Fruit fly (Drosophila melanogaster): ENCODE data around the gene RpL28.

The RpL28 gene

DNA sequence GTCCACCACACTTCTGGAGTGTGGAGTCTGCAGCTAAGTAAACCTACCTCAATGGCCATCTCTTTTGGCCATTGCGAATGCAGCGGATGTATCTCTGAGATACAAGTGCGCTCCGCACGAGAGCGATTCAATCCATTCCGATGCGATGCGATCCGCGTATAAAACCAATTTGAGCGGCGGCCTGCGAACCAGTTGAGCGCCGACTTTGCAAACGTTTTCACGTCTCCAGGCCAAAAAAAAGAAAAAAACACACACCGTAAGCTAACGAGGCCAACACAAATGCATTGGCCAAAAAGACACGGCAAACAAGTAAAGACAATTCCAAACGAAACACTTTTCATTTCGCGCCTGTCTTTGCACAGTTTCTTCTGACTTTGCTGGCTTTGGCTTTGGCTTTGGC lies 34.9 kb upstream of the RpL28 start, which contains the start of gene ckd:
ckd (plus strand) TSS at position 189 of the 400 bp plus-strand sequence.
- TF ChIP-seq CG33017 (tag; optimal IDR thresholded peaks at IDR 0.05) (no peak), CG1620 (GFP tag; optimal IDR thresholded peaks at IDR 0.05) (no peak), Hr96 (GFP tag; optimal IDR thresholded peaks at IDR 0.05) (no peak), cic (GFP tag; optimal IDR thresholded peaks at IDR 0.05) (no peak), CG14711 (tag; optimal IDR thresholded peaks at IDR 0.05) (no peak), kay (GFP tag; ENCODE audit: borderline replicate concordance) (no peak), CG7045 (GFP tag; optimal IDR thresholded peaks at IDR 0.05) (no peak), CG11617 (GFP tag; optimal IDR thresholded peaks at IDR 0.05) (no peak), Crg-1 (GFP tag; optimal IDR thresholded peaks at IDR 0.05) (no peak), Clk (GFP tag; optimal IDR thresholded peaks at IDR 0.05) (no peak), toe (GFP tag; optimal IDR thresholded peaks at IDR 0.05) (no peak), CG5204 (GFP tag; optimal IDR thresholded peaks at IDR 0.05) (no peak), cnc (optimal IDR thresholded peaks at IDR 0.05) (no peak), ovo (GFP tag; optimal IDR thresholded peaks at IDR 0.05) (no peak), Mnt (GFP tag; optimal IDR thresholded peaks at IDR 0.05) (no peak), pad (GFP tag; optimal IDR thresholded peaks at IDR 0.05) (no peak), bab1 (GFP tag; optimal IDR thresholded peaks at IDR 0.05) (no peak), tj (GFP tag; optimal IDR thresholded peaks at IDR 0.05) (no peak)

DNA sequence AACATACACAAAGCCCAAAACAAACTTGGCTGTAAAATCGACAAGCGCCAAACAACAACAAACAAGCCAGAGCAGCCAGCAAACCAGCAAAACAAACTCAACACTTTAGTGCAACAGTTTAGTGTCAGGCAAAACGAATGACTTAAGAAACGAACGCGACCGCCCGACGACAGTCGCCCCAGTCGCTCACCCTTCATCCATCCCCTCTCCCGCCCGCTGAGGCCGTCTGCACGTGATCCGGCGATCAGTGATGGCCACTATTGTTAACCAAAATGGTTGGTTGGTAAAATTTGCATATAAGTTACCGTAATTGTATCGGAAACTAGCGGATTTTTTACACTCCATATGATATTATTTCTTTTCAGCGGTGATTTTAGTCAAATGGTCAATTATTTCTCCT lies 30.9 kb upstream of the RpL28 start:
- TF ChIP-seq ovo (GFP tag; optimal IDR thresholded peaks at IDR 0.05): no peak
- no peak for TF ChIP-seq Hr96 (GFP tag; optimal IDR thresholded peaks at IDR 0.05)
- TF ChIP-seq Mnt (GFP tag; optimal IDR thresholded peaks at IDR 0.05): no peak
- no peak for TF ChIP-seq Clk (GFP tag; optimal IDR thresholded peaks at IDR 0.05)
- TF ChIP-seq CG11617 (GFP tag; optimal IDR thresholded peaks at IDR 0.05): no peak
- no peak for TF ChIP-seq CG14711 (tag; optimal IDR thresholded peaks at IDR 0.05)

DNA sequence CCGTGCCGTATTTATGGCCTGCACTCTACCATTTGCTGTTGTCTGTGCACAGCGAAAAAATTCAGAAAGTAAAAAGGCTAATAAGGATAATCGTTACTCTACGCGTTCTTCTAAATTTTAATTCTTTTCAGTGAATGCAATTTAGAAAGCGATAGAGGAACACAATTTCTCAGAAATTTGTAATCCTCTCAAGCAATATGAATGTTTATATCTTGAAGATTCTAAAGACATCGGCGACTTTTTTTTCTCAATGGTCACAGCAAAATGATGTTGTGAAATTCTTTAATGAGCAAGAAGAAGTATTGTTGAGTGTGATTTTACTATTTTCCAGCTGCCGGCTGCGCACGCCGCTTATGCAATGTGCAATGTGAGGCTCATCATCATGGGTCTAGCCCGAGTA lies 30.1 kb upstream of the RpL28 start:
- TF ChIP-seq cic (GFP tag; optimal IDR thresholded peaks at IDR 0.05): no peak
- TF ChIP-seq CG14711 (tag; optimal IDR thresholded peaks at IDR 0.05): no peak
- TF ChIP-seq tj (GFP tag; optimal IDR thresholded peaks at IDR 0.05): no peak
- no peak for TF ChIP-seq cnc (optimal IDR thresholded peaks at IDR 0.05)
- no peak for TF ChIP-seq toe (GFP tag; optimal IDR thresholded peaks at IDR 0.05)
- no peak for TF ChIP-seq CG11617 (GFP tag; optimal IDR thresholded peaks at IDR 0.05)
- TF ChIP-seq ovo (GFP tag; optimal IDR thresholded peaks at IDR 0.05): no peak
- no peak for TF ChIP-seq CG1620 (GFP tag; optimal IDR thresholded peaks at IDR 0.05)

DNA sequence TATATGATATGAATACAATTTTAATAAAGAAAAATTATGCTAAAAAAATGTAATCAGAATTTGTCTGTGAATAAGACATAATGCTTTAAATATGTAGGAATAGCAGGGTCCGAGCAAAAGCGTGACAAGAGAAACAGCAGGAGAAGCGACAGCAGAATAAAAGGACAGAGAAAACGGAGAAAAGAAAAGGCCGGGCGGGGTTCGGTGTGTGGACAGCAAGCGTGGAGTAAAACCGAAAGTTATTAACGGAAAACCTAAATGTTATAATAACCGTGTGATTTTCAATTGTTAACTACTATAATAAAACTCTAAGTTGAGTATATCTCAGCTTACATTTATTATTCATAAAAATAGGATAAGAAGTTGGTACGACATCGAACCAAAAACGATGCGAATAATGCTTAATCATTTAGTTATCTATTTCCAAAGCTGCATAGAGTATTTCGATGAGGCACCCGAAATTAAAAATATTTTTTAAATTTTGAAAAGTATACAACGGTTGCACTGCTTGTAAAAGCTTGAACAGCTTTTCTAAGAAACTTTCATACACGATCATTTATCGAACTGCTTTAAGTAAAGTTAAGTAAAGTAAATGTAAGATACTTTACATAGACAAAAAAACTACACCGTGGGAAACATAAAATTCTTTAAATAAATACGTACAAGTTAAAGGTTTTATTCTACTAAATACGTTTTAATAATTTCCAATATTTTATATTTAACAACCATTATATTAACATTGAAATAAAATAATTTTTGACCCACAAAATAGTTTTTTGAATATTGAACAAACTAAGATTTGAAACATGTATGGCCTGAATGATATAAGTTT lies 29.1 kb upstream of the RpL28 start:
- TF ChIP-seq kay (GFP tag; ENCODE audit: borderline replicate concordance): peak; percentile 1
- TF ChIP-seq Clk (GFP tag; optimal IDR thresholded peaks at IDR 0.05): no peak

DNA sequence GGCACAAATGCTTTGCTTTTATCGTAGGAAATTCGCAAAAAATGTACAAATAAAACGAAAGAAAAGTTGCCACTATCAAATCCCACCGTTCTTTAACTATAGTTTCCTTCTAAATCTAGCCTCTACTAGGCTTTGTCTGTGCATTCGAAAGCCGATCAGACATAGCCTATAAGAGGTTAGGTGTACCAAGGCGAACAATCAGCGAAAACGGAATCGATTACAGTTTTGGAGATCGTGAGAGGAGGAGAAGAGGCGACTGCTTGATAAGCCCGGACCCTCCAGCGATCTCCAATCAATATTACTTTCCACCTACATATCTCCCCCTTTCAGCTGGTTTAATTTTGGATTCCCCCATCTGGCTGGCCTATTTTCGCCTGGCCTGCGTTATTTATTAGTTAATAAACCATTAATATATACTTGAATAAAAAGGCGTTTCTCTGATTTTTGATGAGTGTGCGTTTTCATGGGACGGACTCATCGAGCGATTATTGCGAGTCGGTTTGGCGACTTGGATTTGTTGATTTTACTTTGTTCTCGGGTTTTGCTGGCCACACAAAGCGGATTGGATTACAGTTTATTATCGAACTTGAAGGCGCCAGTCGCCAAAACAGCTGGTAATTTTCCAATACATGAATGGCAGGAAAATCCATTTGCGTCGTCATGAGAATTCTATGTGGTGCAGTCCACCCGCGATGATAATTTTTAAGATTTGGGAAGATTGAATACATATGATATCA lies 28.3 kb upstream of the RpL28 start:
- TF ChIP-seq cnc (optimal IDR thresholded peaks at IDR 0.05) (peak in 1 of 2 experiments; percentile 15), pad (GFP tag; optimal IDR thresholded peaks at IDR 0.05) (peak; percentile 95), ovo (GFP tag; optimal IDR thresholded peaks at IDR 0.05) (no peak), kay (GFP tag; ENCODE audit: borderline replicate concordance) (no peak), tj (GFP tag; optimal IDR thresholded peaks at IDR 0.05) (peak; percentile 84)

DNA sequence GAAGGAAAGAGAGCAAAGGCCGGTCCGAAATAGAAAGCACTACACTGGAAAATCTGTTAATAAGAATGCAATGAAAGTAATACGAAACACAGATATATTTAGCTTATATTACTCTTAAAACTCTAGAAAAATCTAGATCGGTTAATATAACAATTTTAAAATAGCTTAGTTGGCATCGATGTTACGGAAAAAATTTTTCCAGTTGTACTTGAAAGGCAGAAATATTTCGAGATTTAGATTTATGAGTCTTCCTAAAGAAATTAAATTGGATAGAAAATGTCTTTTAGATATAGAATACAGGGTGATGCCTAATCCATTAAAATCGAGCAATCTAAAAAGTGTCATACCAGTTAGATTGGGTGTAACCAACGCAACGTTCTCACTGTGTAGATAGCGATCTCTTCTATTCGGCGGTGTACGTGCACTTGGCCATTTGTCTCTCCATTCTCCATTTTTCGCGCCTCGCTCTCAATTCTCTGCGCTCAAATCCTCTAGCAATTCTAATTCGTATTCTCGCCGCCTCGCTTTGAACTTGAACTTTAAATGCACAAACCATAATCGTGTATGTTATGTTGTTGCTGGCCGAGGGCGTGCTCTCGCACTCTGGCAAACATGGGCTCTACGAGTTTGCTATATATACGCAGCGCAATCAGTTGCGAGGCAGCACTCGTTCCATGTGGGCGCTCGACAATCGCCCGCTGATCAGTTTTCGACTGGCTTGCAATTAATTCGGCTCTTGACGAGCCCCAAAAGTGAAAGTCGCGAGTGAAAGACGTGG lies 27.4 kb upstream of the RpL28 start:
- peak; percentile 86 for TF ChIP-seq CG33017 (tag; optimal IDR thresholded peaks at IDR 0.05)
- peak; percentile 92 for TF ChIP-seq CG7101 (tag; optimal IDR thresholded peaks at IDR 0.05)
- no peak for TF ChIP-seq cnc (optimal IDR thresholded peaks at IDR 0.05)
- TF ChIP-seq Mnt (GFP tag; optimal IDR thresholded peaks at IDR 0.05): peak; percentile 62
- TF ChIP-seq CG12768 (GFP tag; optimal IDR thresholded peaks at IDR 0.05): peak; percentile 93
- peak; percentile 86 for TF ChIP-seq pad (GFP tag; optimal IDR thresholded peaks at IDR 0.05)
- TF ChIP-seq bab1 (GFP tag; optimal IDR thresholded peaks at IDR 0.05): peak; percentile 89
- TF ChIP-seq CG7045 (GFP tag; optimal IDR thresholded peaks at IDR 0.05): peak; percentile 93
- TF ChIP-seq Clk (GFP tag; optimal IDR thresholded peaks at IDR 0.05): peak; percentile 87
- TF ChIP-seq toe (GFP tag; optimal IDR thresholded peaks at IDR 0.05): peak; percentile 96
- TF ChIP-seq CG1620 (GFP tag; optimal IDR thresholded peaks at IDR 0.05): peak; percentile 94
- peak; percentile 97 for TF ChIP-seq CG5204 (GFP tag; optimal IDR thresholded peaks at IDR 0.05)
- peak; percentile 81 for TF ChIP-seq Crg-1 (GFP tag; optimal IDR thresholded peaks at IDR 0.05)
- TF ChIP-seq cic (GFP tag; optimal IDR thresholded peaks at IDR 0.05): peak; percentile 63
- peak; percentile 98 for TF ChIP-seq CG11617 (GFP tag; optimal IDR thresholded peaks at IDR 0.05)
- peak; percentile 78 for TF ChIP-seq tj (GFP tag; optimal IDR thresholded peaks at IDR 0.05)
- TF ChIP-seq CG14711 (tag; optimal IDR thresholded peaks at IDR 0.05): peak; percentile 78
- peak; percentile 85 for TF ChIP-seq kay (GFP tag; ENCODE audit: borderline replicate concordance)
- peak; percentile 96 for TF ChIP-seq Hr96 (GFP tag; optimal IDR thresholded peaks at IDR 0.05)
- peak; percentile 77 for TF ChIP-seq ovo (GFP tag; optimal IDR thresholded peaks at IDR 0.05)
